Worm (Caenorhabditis elegans) whole organism, young adult: Measurements from ENCODE around the gene dpy-2.

Source experiments
- B0019.2 ChIP-seq: fragments of 200-800 bp; sonication (Bioruptor generic); conservative IDR thresholded peaks from 2 replicates; pipeline ENCODE4 v1.3.6; 2022; ENCODE audit warnings: missing genetic modification reagents, missing genetic modification characterization, missing compliant biosample characterization
- F33H1.4 ChIP-seq: fragments of 200-800 bp; sonication (Bioruptor generic); IDR thresholded peaks from 2 replicates; pipeline ENCODE4 v1.3.6; 2022; ENCODE audit warnings: missing genetic modification reagents, missing genetic modification characterization, missing compliant biosample characterization
- F57C9.4 ChIP-seq: sonication (generic microtip); optimal IDR thresholded peaks from 2 replicates; lab custom pipeline; 2017; ENCODE audit warnings: mild to moderate bottlenecking, missing genetic modification characterization, missing compliant biosample characterization
- K11D2.4 ChIP-seq: fragments of 200-800 bp; sonication (Bioruptor generic); IDR thresholded peaks from 2 replicates; pipeline ENCODE4 v1.3.6; 2022; ENCODE audit warnings: missing genetic modification reagents, missing genetic modification characterization, missing compliant biosample characterization
- K12H6.12 ChIP-seq: fragments of 200-800 bp; sonication (Bioruptor generic); optimal IDR thresholded peaks from 2 replicates; lab custom pipeline; 2018; ENCODE audit warnings: mild to moderate bottlenecking, missing genetic modification characterization, missing compliant biosample characterization
- Y53F4B.3 ChIP-seq: fragments of 200-800 bp; sonication (Bioruptor generic); IDR thresholded peaks from 2 replicates; pipeline ENCODE4 v1.3.6; 2022; ENCODE audit warnings: missing genetic modification reagents, missing genetic modification characterization, missing compliant biosample characterization
- Y56A3A.18 ChIP-seq: fragments of 200-800 bp; sonication (Bioruptor generic); IDR thresholded peaks from 2 replicates; pipeline ENCODE4 v1.3.6; 2022; ENCODE audit warnings: missing genetic modification reagents, missing genetic modification characterization, missing compliant biosample characterization
- akir-1 ChIP-seq: fragments of 200-800 bp; sonication (Bioruptor generic); optimal IDR thresholded peaks from 2 replicates; lab custom pipeline; 2018; ENCODE audit warnings: mild to moderate bottlenecking, missing genetic modification characterization, moderate library complexity, missing compliant biosample characterization
- aptf-3 ChIP-seq: fragments of 200-800 bp; sonication (Bioruptor generic); IDR thresholded peaks from 2 replicates; pipeline ENCODE4 v1.3.6; 2022; ENCODE audit warnings: missing genetic modification characterization, missing compliant biosample characterization
- atf-7 ChIP-seq: sonication (generic microtip); optimal IDR thresholded peaks from 2 replicates; lab custom pipeline; 2017; ENCODE audit warnings: mild to moderate bottlenecking, missing genetic modification characterization, missing compliant biosample characterization
- ceh-58 ChIP-seq: fragments of 200-800 bp; sonication (Bioruptor generic); IDR thresholded peaks from 2 replicates; pipeline ENCODE4 v1.3.6; 2022; ENCODE audit warnings: missing genetic modification characterization, missing compliant biosample characterization
- ceh-91 ChIP-seq: fragments of 200-800 bp; sonication (Bioruptor generic); IDR thresholded peaks from 2 replicates; pipeline ENCODE4 v1.3.6; 2022; ENCODE audit warnings: missing genetic modification reagents, missing genetic modification characterization, missing compliant biosample characterization
- dpff-1 ChIP-seq: sonication (generic microtip); optimal IDR thresholded peaks from 2 replicates; lab custom pipeline; 2017; ENCODE audit warnings: mild to moderate bottlenecking, missing genetic modification characterization, missing compliant biosample characterization
- dpl-1 ChIP-seq: fragments of 150-350 bp; optimal IDR thresholded peaks from 2 replicates; lab custom pipeline; 2014; ENCODE audit warnings: missing biosample characterization, missing genetic modification reagents, missing genetic modification characterization
- ets-4 ChIP-seq: fragments of 200-800 bp; sonication (Bioruptor generic); optimal IDR thresholded peaks from 2 replicates; lab custom pipeline; 2018; ENCODE audit warnings: mild to moderate bottlenecking, missing genetic modification characterization, missing compliant biosample characterization
- hlh-12 ChIP-seq: sonication (generic microtip); optimal IDR thresholded peaks from 2 replicates; lab custom pipeline; 2016; ENCODE audit warnings: missing genetic modification characterization, missing compliant biosample characterization
- hmg-1.2 ChIP-seq: fragments of 200-800 bp; sonication (Bioruptor generic); IDR thresholded peaks from 2 replicates; pipeline ENCODE4 v1.3.6; 2022; ENCODE audit warnings: missing genetic modification reagents, missing genetic modification characterization, missing compliant biosample characterization
- hrde-1 ChIP-seq: sonication (generic microtip); optimal IDR thresholded peaks from 2 replicates; lab custom pipeline; 2016; ENCODE audit warnings: missing genetic modification characterization, mild to moderate bottlenecking, missing compliant biosample characterization, moderate library complexity, missing genotype, missing genetic modification reagents, borderline replicate concordance
- lag-1 ChIP-seq: fragments of 200-800 bp; sonication (Bioruptor generic); IDR thresholded peaks from 2 replicates; pipeline ENCODE4 v1.3.6; 2022; ENCODE audit warnings: missing genetic modification reagents, missing genetic modification characterization, missing compliant biosample characterization
- let-526 ChIP-seq: fragments of 200-800 bp; sonication (Bioruptor generic); IDR thresholded peaks from 2 replicates; pipeline ENCODE4 v1.3.6; 2022; ENCODE audit warnings: missing genetic modification reagents, missing genetic modification characterization, missing compliant biosample characterization
- let-607 ChIP-seq, 2 experiments: fragments of 200-800 bp in 1 of 2; sonication (Bioruptor generic) in 1 of 2; sonication (generic microtip) in 1 of 2; optimal IDR thresholded peaks; 2 replicates each; lab custom pipeline; 2016 to 2018; ENCODE audit warnings: mild to moderate bottlenecking in 2 of 2, missing compliant biosample characterization in 2 of 2, missing genetic modification characterization in 2 of 2, moderate library complexity in 2 of 2, missing genotype in 1 of 2
- lin-26 ChIP-seq: fragments of 200-800 bp; sonication (Bioruptor generic); IDR thresholded peaks from 2 replicates; pipeline ENCODE4 v1.3.6; 2022; ENCODE audit warnings: missing genetic modification reagents, missing genetic modification characterization, missing compliant biosample characterization
- lin-40 ChIP-seq: sonication (generic microtip); optimal IDR thresholded peaks from 2 replicates; lab custom pipeline; 2016; ENCODE audit warnings: missing genetic modification characterization, mild to moderate bottlenecking, missing compliant biosample characterization, missing genotype, missing genetic modification reagents
- lin-54 ChIP-seq: fragments of 200-800 bp; sonication (Bioruptor generic); optimal IDR thresholded peaks from 2 replicates; lab custom pipeline; 2018; ENCODE audit warnings: mild to moderate bottlenecking, missing genetic modification characterization, missing compliant biosample characterization
- madf-10 ChIP-seq: sonication (generic microtip); optimal IDR thresholded peaks from 2 replicates; lab custom pipeline; 2016; ENCODE audit warnings: mild to moderate bottlenecking, missing genetic modification characterization, missing compliant biosample characterization
- madf-3 ChIP-seq: fragments of 200-800 bp; sonication (Bioruptor generic); IDR thresholded peaks from 2 replicates; pipeline ENCODE4 v1.3.6; 2022; ENCODE audit warnings: missing genetic modification reagents, missing genetic modification characterization, missing compliant biosample characterization
- madf-6 ChIP-seq: fragments of 200-800 bp; sonication (Bioruptor generic); IDR thresholded peaks from 2 replicates; pipeline ENCODE4 v1.3.6; 2022; ENCODE audit warnings: missing genetic modification reagents, missing genetic modification characterization, missing compliant biosample characterization
- madf-8 ChIP-seq: fragments of 200-800 bp; sonication (Bioruptor generic); conservative IDR thresholded peaks from 2 replicates; pipeline ENCODE4 v1.3.6; 2022; ENCODE audit warnings: missing genetic modification reagents, missing genetic modification characterization, missing compliant biosample characterization
- mcd-1 ChIP-seq: fragments of 200-800 bp; sonication (Bioruptor generic); IDR thresholded peaks from 2 replicates; pipeline ENCODE4 v1.3.6; 2022; ENCODE audit warnings: missing genetic modification reagents, missing genetic modification characterization, missing compliant biosample characterization
- mes-4 ChIP-seq: sonication (generic microtip); optimal IDR thresholded peaks from 2 replicates; lab custom pipeline; 2016; ENCODE audit warnings: missing genotype, missing genetic modification characterization, missing compliant biosample characterization
- nfya-1 ChIP-seq: sonication (generic microtip); optimal IDR thresholded peaks from 2 replicates; lab custom pipeline; 2017; ENCODE audit warnings: antibody characterized with exemption, missing compliant biosample characterization, missing genetic modification characterization, borderline replicate concordance; ENCODE audit not compliant: insufficient read depth
- nfyb-1 ChIP-seq: fragments of 200-800 bp; sonication (Bioruptor generic); IDR thresholded peaks from 2 replicates; pipeline ENCODE4 v1.3.6; 2022; ENCODE audit warnings: missing genetic modification reagents, missing genetic modification characterization, missing compliant biosample characterization
- nhr-120 ChIP-seq: fragments of 200-800 bp; sonication (Bioruptor generic); IDR thresholded peaks from 2 replicates; pipeline ENCODE4 v1.3.6; 2022; ENCODE audit warnings: missing genetic modification characterization, missing compliant biosample characterization
- nhr-179 ChIP-seq: sonication (generic microtip); optimal IDR thresholded peaks from 2 replicates; lab custom pipeline; 2016; ENCODE audit warnings: mild to moderate bottlenecking, missing genetic modification characterization, missing compliant biosample characterization
- nhr-80 ChIP-seq: sonication (generic microtip); optimal IDR thresholded peaks from 2 replicates; lab custom pipeline; 2016; ENCODE audit warnings: missing genetic modification characterization, missing compliant biosample characterization
- nhr-90 ChIP-seq: sonication (generic microtip); optimal IDR thresholded peaks from 2 replicates; lab custom pipeline; 2016; ENCODE audit warnings: missing genotype, mild to moderate bottlenecking, missing genetic modification characterization, missing compliant biosample characterization
- sea-2 ChIP-seq: fragments of 200-800 bp; sonication (Bioruptor generic); IDR thresholded peaks from 2 replicates; pipeline ENCODE4 v1.3.6; 2022; ENCODE audit warnings: missing genetic modification characterization, missing compliant biosample characterization
- snpc-1.1 ChIP-seq: sonication (generic microtip); optimal IDR thresholded peaks from 2 replicates; lab custom pipeline; 2017; ENCODE audit warnings: missing genetic modification characterization, mild to moderate bottlenecking, missing compliant biosample characterization, antibody characterized with exemption, moderate library complexity, missing genotype, missing genetic modification reagents; ENCODE audit not compliant: insufficient read depth
- snpc-3.4 ChIP-seq: sonication (generic microtip); optimal IDR thresholded peaks from 2 replicates; lab custom pipeline; 2017; ENCODE audit warnings: missing genetic modification characterization, mild to moderate bottlenecking, missing compliant biosample characterization, antibody characterized with exemption, moderate library complexity, missing genotype, missing genetic modification reagents
- somi-1 ChIP-seq: fragments of 200-800 bp; sonication (Bioruptor generic); optimal IDR thresholded peaks from 2 replicates; lab custom pipeline; 2018; ENCODE audit warnings: mild to moderate bottlenecking, missing genetic modification characterization, missing compliant biosample characterization
- sptf-2 ChIP-seq: fragments of 200-800 bp; sonication (Bioruptor generic); optimal IDR thresholded peaks from 2 replicates; lab custom pipeline; 2018; ENCODE audit warnings: mild to moderate bottlenecking, missing genetic modification characterization, missing compliant biosample characterization
- tbp1 ChIP-seq: fragments of 200-800 bp; sonication (Bioruptor generic); optimal IDR thresholded peaks from 2 replicates; lab custom pipeline; 2018; ENCODE audit warnings: mild to moderate bottlenecking, missing genetic modification characterization, missing compliant biosample characterization
- unc-62 ChIP-seq: fragments of 150-350 bp; optimal IDR thresholded peaks from 2 replicates; lab custom pipeline; 2014; ENCODE audit warnings: missing biosample characterization, missing genetic modification reagents, missing genetic modification characterization
- ztf-28 ChIP-seq: fragments of 200-800 bp; sonication (Bioruptor generic); IDR thresholded peaks from 2 replicates; pipeline ENCODE4 v1.3.6; 2022; ENCODE audit warnings: missing genetic modification reagents, missing genetic modification characterization, missing compliant biosample characterization

The dpy-2 gene

ce11 chrII:6673894-6674293 is 40.2 kb upstream of the dpy-2 start, which contains the start of gene H43E16.1:
H43E16.1 (plus strand) TSS chrII:6674268.
- no peak for TF ChIP-seq nfyb-1 (GFP tag; lab: Robert Waterston, UW)
- TF ChIP-seq nhr-80 (tag; lab: Kevin White, UChicago) = peak; percentile 64

- TF ChIP-seq snpc-1.1 (no peak), madf-6 (GFP tag; lab: Robert Waterston, UW) (no peak), hmg-1.2 (no peak), sea-2 (no peak), K11D2.4 (GFP tag; lab: Robert Waterston, UW) (no peak), K12H6.12 (tag; lab: Kevin White, UChicago) (no peak), ceh-58 (GFP tag; lab: Robert Waterston, UW) (no peak)
- TF ChIP-seq, all 124 proteins: peak for 0
Observed at ce11 chrII:6679724-6680123, 34.4 kb upstream of the dpy-2 start, which contains the start of gene ift-74. ift-74 (plus strand) TSS chrII:6680024.

- TF ChIP-seq nfya-1 (tag; lab: Kevin White, UChicago) (no peak), nhr-80 (tag; lab: Kevin White, UChicago) (peak; percentile 43), madf-3 (no peak), lin-40 (tag; lab: Kevin White, UChicago) (no peak)
Observed at ce11 chrII:6681478-6681877, 32.6 kb upstream of the dpy-2 start.

- TF ChIP-seq Y53F4B.3 (no peak), tbp1 (GFP tag; lab: Kevin White, UChicago) (peak; percentile 9), snpc-3.4 (peak; percentile 34), ets-4 (GFP tag; lab: Kevin White, UChicago) (no peak), Y56A3A.18 (GFP tag; lab: Robert Waterston, UW) (no peak), dpff-1 (tag; lab: Kevin White, UChicago) (no peak), aptf-3 (GFP tag; lab: Robert Waterston, UW) (no peak), ztf-28 (GFP tag; lab: Robert Waterston, UW) (no peak), unc-62 (no peak), madf-10 (tag; lab: Kevin White, UChicago) (no peak), nhr-120 (GFP tag; lab: Robert Waterston, UW) (no peak), mes-4 (tag; lab: Kevin White, UChicago) (no peak), lag-1 (no peak), nhr-179 (tag; lab: Kevin White, UChicago) (no peak), hlh-12 (tag; lab: Kevin White, UChicago) (no peak), let-607 (tag; optimal IDR thresholded peaks at IDR 0.05; lab: Kevin White, UChicago) (no peak), B0019.2 (GFP tag; lab: Robert Waterston, UW) (no peak), hrde-1 (no peak), mcd-1 (GFP tag; lab: Robert Waterston, UW) (no peak), F57C9.4 (no peak), F33H1.4 (peak; percentile 89), madf-8 (GFP tag; lab: Robert Waterston, UW) (peak; percentile 82), ceh-91 (GFP tag; lab: Robert Waterston, UW) (peak; percentile 47; the same call in 1 of the 2 replicates), somi-1 (GFP tag; lab: Kevin White, UChicago) (no peak), akir-1 (GFP tag; lab: Kevin White, UChicago) (no peak), atf-7 (tag; lab: Kevin White, UChicago) (no peak), madf-3 (no peak), lin-54 (peak; percentile 7), let-526 (GFP tag; lab: Robert Waterston, UW) (no peak), K12H6.12 (tag; lab: Kevin White, UChicago) (no peak), sptf-2 (GFP tag; lab: Kevin White, UChicago) (no peak), dpl-1 (peak; percentile 62), lin-26 (GFP tag; lab: Robert Waterston, UW) (no peak), nhr-90 (tag; lab: Kevin White, UChicago) (no peak), lin-40 (tag; lab: Kevin White, UChicago) (no peak)
Observed at ce11 chrII:6682918-6683317, 31.2 kb upstream of the dpy-2 start.
